Worm (Caenorhabditis elegans) whole organism, L2 larva: ENCODE results near the gene C56A3.6.

Experiments
- C34F6.9 ChIP-seq: fragments of 150-350 bp; optimal IDR thresholded peaks from 2 replicates; lab custom pipeline; 2014; ENCODE audit warnings: missing biosample characterization, missing genetic modification characterization
- F13H6.1 ChIP-seq: sonication (generic microtip); optimal IDR thresholded peaks from 2 replicates; lab custom pipeline; 2016; ENCODE audit warnings: missing genetic modification characterization, missing compliant biosample characterization
- R02D3.7 ChIP-seq: fragments of 150-350 bp; optimal IDR thresholded peaks from 2 replicates; lab custom pipeline; 2014; ENCODE audit warnings: missing biosample characterization, missing genetic modification characterization
- Y55F3AM.14 ChIP-seq: fragments of 200-800 bp; sonication (Bioruptor generic); optimal IDR thresholded peaks from 2 replicates; lab custom pipeline; 2018; ENCODE audit warnings: mild to moderate bottlenecking, missing genetic modification characterization, missing compliant biosample characterization
- ZK546.5 ChIP-seq: sonication (generic microtip); optimal IDR thresholded peaks from 2 replicates; lab custom pipeline; 2017; ENCODE audit warnings: missing biosample characterization, missing genetic modification characterization
- alr-1 ChIP-seq: fragments of 150-350 bp; optimal IDR thresholded peaks from 2 replicates; lab custom pipeline; 2014; ENCODE audit warnings: missing biosample characterization, missing genetic modification characterization
- aly-2 ChIP-seq: fragments of 150-350 bp; optimal IDR thresholded peaks from 2 replicates; lab custom pipeline; 2014; ENCODE audit warnings: missing biosample characterization, missing genetic modification characterization
- ama-1 ChIP-seq: fragments of 150-350 bp; optimal IDR thresholded peaks from 2 replicates; lab custom pipeline; 2018; ENCODE audit warnings: inconsistent platforms
- blmp-1 ChIP-seq: sonication (generic microtip); optimal IDR thresholded peaks from 2 replicates; lab custom pipeline; 2017; ENCODE audit warnings: missing genetic modification characterization, mild to moderate bottlenecking, missing compliant biosample characterization, antibody characterized with exemption, moderate library complexity; ENCODE audit not compliant: insufficient read depth
- ceh-16 ChIP-seq: fragments of 150-350 bp; optimal IDR thresholded peaks from 2 replicates; lab custom pipeline; 2014; ENCODE audit warnings: missing biosample characterization, missing genetic modification characterization
- ceh-82 ChIP-seq: fragments of 150-350 bp; optimal IDR thresholded peaks from 2 replicates; lab custom pipeline; 2014; ENCODE audit warnings: missing biosample characterization, missing genetic modification characterization
- crh-2 ChIP-seq: sonication (generic microtip); optimal IDR thresholded peaks from 2 replicates; lab custom pipeline; 2017; ENCODE audit warnings: missing biosample characterization, missing genetic modification characterization
- dmd-4 ChIP-seq: sonication (generic microtip); optimal IDR thresholded peaks from 2 replicates; lab custom pipeline; 2017; ENCODE audit warnings: missing biosample characterization, missing genetic modification characterization
- egl-27 ChIP-seq: sonication (generic microtip); optimal IDR thresholded peaks from 3 replicates; lab custom pipeline; 2017; ENCODE audit warnings: missing biosample characterization, missing genetic modification reagents, missing genetic modification characterization
- elt-1 ChIP-seq: fragments of 150-350 bp; optimal IDR thresholded peaks from 2 replicates; lab custom pipeline; 2014; ENCODE audit warnings: missing biosample characterization, missing genetic modification characterization
- elt-3 ChIP-seq: sonication (generic microtip); optimal IDR thresholded peaks from 2 replicates; lab custom pipeline; 2017; ENCODE audit warnings: missing biosample characterization, missing genetic modification characterization
- fos-1 ChIP-seq: fragments of 150-350 bp; optimal IDR thresholded peaks from 2 replicates; lab custom pipeline; 2014; ENCODE audit warnings: missing biosample characterization, missing genetic modification characterization
- gmeb-1 ChIP-seq: fragments of 150-350 bp; optimal IDR thresholded peaks from 2 replicates; lab custom pipeline; 2014; ENCODE audit warnings: missing biosample characterization, missing genetic modification characterization
- lin-11 ChIP-seq: fragments of 150-350 bp; sonication (generic microtip); optimal IDR thresholded peaks from 2 replicates; lab custom pipeline; 2014; ENCODE audit warnings: missing biosample characterization, missing genetic modification characterization, inconsistent platforms, mixed read lengths
- lin-13 ChIP-seq: fragments of 150-350 bp; optimal IDR thresholded peaks from 2 replicates; lab custom pipeline; 2014; ENCODE audit warnings: missing biosample characterization, missing genetic modification reagents, missing genetic modification characterization
- lin-39 ChIP-seq: fragments of 150-350 bp; optimal IDR thresholded peaks from 2 replicates; lab custom pipeline; 2014; ENCODE audit warnings: missing biosample characterization, missing genetic modification reagents, missing genetic modification characterization
- lsy-2 ChIP-seq, 2 experiments: fragments of 150-350 bp in 1 of 2; sonication (generic microtip) in 1 of 2; optimal IDR thresholded peaks; 2 replicates each; lab custom pipeline; 2014 to 2017; ENCODE audit warnings: missing biosample characterization in 2 of 2, missing genetic modification characterization in 2 of 2
- mab-5 ChIP-seq: fragments of 150-350 bp; optimal IDR thresholded peaks from 2 replicates; lab custom pipeline; 2014; ENCODE audit warnings: missing biosample characterization, missing genetic modification characterization
- mbf-1 ChIP-seq: sonication (generic microtip); optimal IDR thresholded peaks from 2 replicates; lab custom pipeline; 2017; ENCODE audit warnings: missing biosample characterization, missing genetic modification characterization
- mdl-1 ChIP-seq, 2 experiments: fragments of 150-350 bp in 1 of 2; sonication (generic microtip) in 1 of 2; optimal IDR thresholded peaks; 2 replicates each; lab custom pipeline; 2017; ENCODE audit warnings: missing biosample characterization in 2 of 2, missing genetic modification characterization in 2 of 2
- nhr-10 ChIP-seq: sonication (generic microtip); optimal IDR thresholded peaks from 2 replicates; lab custom pipeline; 2017; ENCODE audit warnings: missing biosample characterization, missing genetic modification characterization
- nhr-11 ChIP-seq: fragments of 150-350 bp; optimal IDR thresholded peaks from 2 replicates; lab custom pipeline; 2014; ENCODE audit warnings: missing biosample characterization, missing genetic modification characterization
- nhr-12 ChIP-seq: fragments of 150-350 bp; optimal IDR thresholded peaks from 2 replicates; lab custom pipeline; 2014; ENCODE audit warnings: missing biosample characterization, missing genetic modification characterization
- nhr-129 ChIP-seq: fragments of 150-350 bp; optimal IDR thresholded peaks from 2 replicates; lab custom pipeline; 2014; ENCODE audit warnings: missing biosample characterization, missing genetic modification characterization
- nhr-21 ChIP-seq: fragments of 150-350 bp; optimal IDR thresholded peaks from 2 replicates; lab custom pipeline; 2014; ENCODE audit warnings: missing biosample characterization, missing genetic modification characterization
- nhr-23 ChIP-seq: fragments of 150-350 bp; optimal IDR thresholded peaks from 2 replicates; lab custom pipeline; 2014; ENCODE audit warnings: missing biosample characterization, missing genetic modification reagents, missing genetic modification characterization
- nhr-237 ChIP-seq: fragments of 150-350 bp; optimal IDR thresholded peaks from 2 replicates; lab custom pipeline; 2014; ENCODE audit warnings: missing biosample characterization, missing genetic modification characterization
- nhr-25 ChIP-seq: fragments of 150-350 bp; sonication (generic microtip); optimal IDR thresholded peaks from 3 replicates; lab custom pipeline; 2014; ENCODE audit warnings: missing biosample characterization, missing genetic modification characterization
- nhr-6 ChIP-seq: fragments of 150-350 bp; optimal IDR thresholded peaks from 2 replicates; lab custom pipeline; 2014; ENCODE audit warnings: missing biosample characterization, missing genetic modification characterization
- nhr-77 ChIP-seq: fragments of 150-350 bp; optimal IDR thresholded peaks from 2 replicates; lab custom pipeline; 2014; ENCODE audit warnings: missing biosample characterization, missing genetic modification characterization
- peb-1 ChIP-seq: fragments of 150-350 bp; optimal IDR thresholded peaks from 2 replicates; lab custom pipeline; 2014; ENCODE audit warnings: missing biosample characterization, missing genetic modification characterization
- sem-4 ChIP-seq: fragments of 150-350 bp; optimal IDR thresholded peaks from 2 replicates; lab custom pipeline; 2014; ENCODE audit warnings: missing biosample characterization, missing genetic modification reagents, missing genetic modification characterization
- skn-1 ChIP-seq: sonication (generic microtip); optimal IDR thresholded peaks from 2 replicates; lab custom pipeline; 2017; ENCODE audit warnings: missing biosample characterization, missing genetic modification characterization
- sma-3 ChIP-seq: sonication (generic microtip); optimal IDR thresholded peaks from 2 replicates; lab custom pipeline; 2016; ENCODE audit warnings: missing genetic modification reagents, missing genetic modification characterization, missing compliant biosample characterization
- sma-9 ChIP-seq, 2 experiments: fragments of 150-350 bp in 1 of 2; sonication (generic microtip) in 1 of 2; optimal IDR thresholded peaks; 2 replicates each; lab custom pipeline; 2014 to 2016; ENCODE audit warnings: missing genetic modification characterization in 2 of 2, mild to moderate bottlenecking in 1 of 2, missing biosample characterization in 1 of 2, missing compliant biosample characterization in 1 of 2, missing genetic modification reagents in 1 of 2, moderate library complexity in 1 of 2
- snpc-4 ChIP-seq: fragments of 150-350 bp; optimal IDR thresholded peaks from 2 replicates; lab custom pipeline; 2014; ENCODE audit warnings: missing biosample characterization, missing genetic modification characterization
- unc-39 ChIP-seq: fragments of 150-350 bp; optimal IDR thresholded peaks from 2 replicates; lab custom pipeline; 2014; ENCODE audit warnings: missing biosample characterization, missing genetic modification characterization
- unc-55 ChIP-seq: fragments of 150-350 bp; sonication (generic microtip); optimal IDR thresholded peaks from 3 replicates; lab custom pipeline; 2014; ENCODE audit warnings: missing biosample characterization, missing genetic modification reagents, missing genetic modification characterization
- unc-62 ChIP-seq: fragments of 150-350 bp; optimal IDR thresholded peaks from 2 replicates; lab custom pipeline; 2014; ENCODE audit warnings: missing biosample characterization, missing genetic modification reagents, missing genetic modification characterization
- zag-1 ChIP-seq: fragments of 150-350 bp; optimal IDR thresholded peaks from 2 replicates; lab custom pipeline; 2014; ENCODE audit warnings: missing biosample characterization, missing genetic modification characterization
- ztf-1 ChIP-seq: fragments of 200-800 bp; sonication (Bioruptor generic); conservative IDR thresholded peaks from 2 replicates; pipeline ENCODE4 v1.3.6; 2022; ENCODE audit warnings: missing genetic modification characterization, missing compliant biosample characterization
- ztf-11 ChIP-seq: sonication (generic microtip); optimal IDR thresholded peaks from 2 replicates; lab custom pipeline; 2017; ENCODE audit warnings: missing biosample characterization, missing genetic modification characterization
- ztf-4 ChIP-seq: fragments of 150-350 bp; optimal IDR thresholded peaks from 2 replicates; lab custom pipeline; 2014; ENCODE audit warnings: missing biosample characterization, missing genetic modification characterization

Gene C56A3.6

DNA sequence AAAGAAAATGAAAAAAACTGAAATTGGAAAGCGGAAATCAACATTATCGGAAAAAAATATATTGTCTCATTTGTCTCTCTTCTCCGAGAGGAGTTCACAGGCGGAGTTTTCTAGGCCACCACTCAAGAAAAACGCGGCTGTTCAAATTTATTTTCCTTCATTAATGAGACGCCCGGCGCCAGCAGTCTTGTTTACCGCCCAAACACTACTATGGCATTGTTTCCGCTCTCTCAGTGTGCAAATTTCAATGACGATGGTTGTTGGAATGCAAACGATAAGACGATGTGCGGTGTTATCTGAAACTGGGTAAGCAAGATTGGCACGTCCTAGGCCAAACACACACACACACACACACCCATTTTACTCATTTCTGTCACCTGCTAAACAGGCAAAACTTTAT lies 549 bp upstream of the C56A3.6 start, which contains the start of gene cav-2:
TSS of gene cav-2 (plus strand) at position 359 of the 400 bp plus-strand sequence.
- TF ChIP-seq aly-2 = no peak
- no peak for TF ChIP-seq elt-3 (tag; lab: Kevin White, UChicago)
- no peak for TF ChIP-seq ceh-16
- TF ChIP-seq sma-3 (GFP tag; lab: Kevin White, UChicago) = peak; percentile 83
- TF ChIP-seq nhr-6 (tag; lab: Kevin White, UChicago) = no peak
- TF ChIP-seq unc-55 = peak; percentile 92
- no peak for TF ChIP-seq unc-39 (tag; lab: Kevin White, UChicago)
- TF ChIP-seq nhr-77 (tag; lab: Kevin White, UChicago) = no peak
- TF ChIP-seq nhr-12 (tag; lab: Kevin White, UChicago) = no peak
- TF ChIP-seq sma-9 (GFP tag; optimal IDR thresholded peaks at IDR 0.05; lab: Kevin White, UChicago) = peak; percentile 85
- TF ChIP-seq sma-9 (tag; optimal IDR thresholded peaks at IDR 0.05; lab: Kevin White, UChicago) = no peak
- peak; percentile 36 for TF ChIP-seq egl-27 (tag; lab: Kevin White, UChicago)
- peak in 1 of 2 experiments; percentile 13 for TF ChIP-seq mdl-1 (tag; optimal IDR thresholded peaks at IDR 0.05; lab: Kevin White, UChicago)
- TF ChIP-seq peb-1 (tag; lab: Kevin White, UChicago) = no peak
- peak; percentile 87 for TF ChIP-seq fos-1 (tag; lab: Kevin White, UChicago)
- no peak for TF ChIP-seq unc-62 (GFP tag; lab: Kevin White, UChicago)
- no peak for TF ChIP-seq ZK546.5
- TF ChIP-seq gmeb-1 (tag; lab: Kevin White, UChicago) = peak; percentile 96
- peak; percentile 58 for TF ChIP-seq nhr-21
- peak; percentile 48 for TF ChIP-seq nhr-129
- TF ChIP-seq lin-39 = no peak
- TF ChIP-seq ztf-11 (tag; lab: Kevin White, UChicago) = no peak
- no peak for TF ChIP-seq Y55F3AM.14 (GFP tag; lab: Kevin White, UChicago)
- peak; percentile 34 for TF ChIP-seq lin-11 (tag; lab: Kevin White, UChicago)
- TF ChIP-seq C34F6.9 (tag; lab: Kevin White, UChicago) = peak; percentile 82
- TF ChIP-seq lsy-2 (tag; optimal IDR thresholded peaks at IDR 0.05; lab: Kevin White, UChicago) = peak; percentile 58 to 83
- TF ChIP-seq ama-1 (lab: Kevin White, UChicago) = no peak
- peak; percentile 72 for TF ChIP-seq nhr-25 (tag; lab: Kevin White, UChicago)
- peak; percentile 84 for TF ChIP-seq crh-2 (tag; lab: Kevin White, UChicago)
- no peak for TF ChIP-seq nhr-11
- peak; percentile 62 for TF ChIP-seq snpc-4 (tag; lab: Kevin White, UChicago)
- TF ChIP-seq ceh-82 (tag; lab: Kevin White, UChicago) = no peak
- TF ChIP-seq zag-1 (tag; lab: Kevin White, UChicago) = no peak
- TF ChIP-seq sem-4 (tag; lab: Kevin White, UChicago) = peak; percentile 59
- TF ChIP-seq nhr-237 (tag; lab: Kevin White, UChicago) = no peak
- TF ChIP-seq R02D3.7 = no peak
- TF ChIP-seq blmp-1 (tag; lab: Kevin White, UChicago) = no peak
- TF ChIP-seq dmd-4 (tag; lab: Kevin White, UChicago) = no peak
- no peak for TF ChIP-seq nhr-23 (tag; lab: Kevin White, UChicago)
- TF ChIP-seq mab-5 (tag; lab: Kevin White, UChicago) = peak; percentile 73
- TF ChIP-seq nhr-10 = no peak
- no peak for TF ChIP-seq alr-1
- TF ChIP-seq ztf-1 (GFP tag; lab: Robert Waterston, UW) = no peak
- no peak for TF ChIP-seq ztf-4 (tag; lab: Kevin White, UChicago)
- TF ChIP-seq mbf-1 = no peak
- peak; percentile 81 for TF ChIP-seq F13H6.1 (tag; lab: Kevin White, UChicago)
- TF ChIP-seq elt-1 (tag; lab: Kevin White, UChicago) = no peak
- no peak for TF ChIP-seq skn-1 (tag; lab: Kevin White, UChicago)
- TF ChIP-seq lin-13 (GFP tag; lab: Kevin White, UChicago) = peak; percentile 64
